Worm (Caenorhabditis elegans) whole organism, L4 larva: ENCODE data around the gene C31G12.4.
A peak's percentile ranks its signal among the peaks of the same experiment; 100 is the strongest.

Experiments
- D1046.2 ChIP-seq: fragments of 200-800 bp; sonication (Bioruptor generic); IDR thresholded peaks from 2 replicates; pipeline ENCODE4 v1.3.6; 2022; ENCODE audit warnings: missing genetic modification characterization, missing compliant biosample characterization
- F10B5.3 ChIP-seq: sonication (generic microtip); optimal IDR thresholded peaks from 2 replicates; lab custom pipeline; 2016; ENCODE audit warnings: mild to moderate bottlenecking, missing genetic modification characterization, missing compliant biosample characterization
- Y105C5A.15 ChIP-seq: fragments of 200-800 bp; sonication (Bioruptor generic); IDR thresholded peaks from 2 replicates; pipeline ENCODE4 v1.3.6; 2022; ENCODE audit warnings: missing genetic modification characterization, missing compliant biosample characterization
- Y48G9A.11 ChIP-seq: fragments of 200-800 bp; sonication (Bioruptor generic); IDR thresholded peaks from 2 replicates; pipeline ENCODE4 v1.3.6; 2022; ENCODE audit warnings: missing genetic modification reagents, missing genetic modification characterization, missing compliant biosample characterization
- ZK337.2 ChIP-seq: fragments of 200-800 bp; sonication (Bioruptor generic); IDR thresholded peaks from 2 replicates; pipeline ENCODE4 v1.3.6; 2022; ENCODE audit warnings: missing genetic modification reagents, missing genetic modification characterization, missing compliant biosample characterization
- ZK546.5 ChIP-seq, 2 experiments: sonication (generic microtip); optimal IDR thresholded peaks; 2 replicates each; lab custom pipeline; 2017; ENCODE audit warnings: missing biosample characterization in 2 of 2, missing genetic modification characterization in 2 of 2
- aly-2 ChIP-seq: sonication (generic microtip); optimal IDR thresholded peaks from 2 replicates; lab custom pipeline; 2018; ENCODE audit warnings: missing biosample characterization, missing genetic modification characterization
- attf-4 ChIP-seq: sonication (generic microtip); optimal IDR thresholded peaks from 3 replicates; lab custom pipeline; 2017; ENCODE audit warnings: missing biosample characterization, missing genetic modification characterization
- ceh-20 ChIP-seq: fragments of 200-800 bp; sonication (Bioruptor generic); IDR thresholded peaks from 2 replicates; pipeline ENCODE4 v1.3.6; 2022; ENCODE audit warnings: missing genetic modification reagents, missing genetic modification characterization, missing compliant biosample characterization
- ces-1 ChIP-seq: fragments of 150-350 bp; sonication (generic microtip); optimal IDR thresholded peaks from 4 replicates; lab custom pipeline; 2014; ENCODE audit warnings: missing biosample characterization, missing genetic modification reagents, missing genetic modification characterization
- daf-16 ChIP-seq, 3 experiments: sonication (generic microtip); optimal IDR thresholded peaks; 2 replicates each; lab custom pipeline; 2016 to 2017; ENCODE audit warnings: missing genetic modification characterization in 3 of 3, missing genetic modification reagents in 3 of 3, mild to moderate bottlenecking in 2 of 3, missing compliant biosample characterization in 2 of 3, missing biosample characterization in 1 of 3, moderate library complexity in 1 of 3
- daf-8 ChIP-seq: fragments of 200-800 bp; sonication (Bioruptor generic); IDR thresholded peaks from 2 replicates; pipeline ENCODE4 v1.3.6; 2022; ENCODE audit warnings: missing genetic modification characterization, missing compliant biosample characterization
- dmd-8 ChIP-seq: fragments of 200-800 bp; sonication (Bioruptor generic); IDR thresholded peaks from 2 replicates; pipeline ENCODE4 v1.3.6; 2022; ENCODE audit warnings: missing genetic modification characterization, missing compliant biosample characterization
- dpl-1 ChIP-seq: fragments of 150-350 bp; optimal IDR thresholded peaks from 2 replicates; lab custom pipeline; 2014; ENCODE audit warnings: missing biosample characterization, missing genetic modification reagents, missing genetic modification characterization
- dve-1 ChIP-seq: sonication (generic microtip); optimal IDR thresholded peaks from 2 replicates; lab custom pipeline; 2017; ENCODE audit warnings: antibody characterized with exemption, mild to moderate bottlenecking, missing genetic modification characterization, missing compliant biosample characterization; ENCODE audit not compliant: insufficient read depth
- egl-27 ChIP-seq: sonication (generic microtip); optimal IDR thresholded peaks from 3 replicates; lab custom pipeline; 2017; ENCODE audit warnings: missing biosample characterization, missing genetic modification reagents, missing genetic modification characterization
- egl-43 ChIP-seq: fragments of 200-800 bp; sonication (Bioruptor generic); IDR thresholded peaks from 2 replicates; pipeline ENCODE4 v1.3.6; 2022; ENCODE audit warnings: missing genetic modification reagents, missing genetic modification characterization, missing compliant biosample characterization
- hlh-11 ChIP-seq: fragments of 200-800 bp; sonication (Bioruptor generic); optimal IDR thresholded peaks from 2 replicates; lab custom pipeline; 2018; ENCODE audit warnings: mild to moderate bottlenecking, missing genetic modification characterization, missing compliant biosample characterization
- lin-1 ChIP-seq: fragments of 200-800 bp; sonication (Bioruptor generic); IDR thresholded peaks from 2 replicates; pipeline ENCODE4 v1.3.6; 2022; ENCODE audit warnings: missing genetic modification reagents, missing genetic modification characterization, missing compliant biosample characterization
- madf-9 ChIP-seq: fragments of 200-800 bp; sonication (Bioruptor generic); conservative IDR thresholded peaks from 2 replicates; pipeline ENCODE4 v1.3.6; 2022; ENCODE audit warnings: missing genetic modification reagents, missing genetic modification characterization, missing compliant biosample characterization
- mes-2 ChIP-seq: sonication (generic microtip); optimal IDR thresholded peaks from 2 replicates; lab custom pipeline; 2016; ENCODE audit warnings: missing genotype, mild to moderate bottlenecking, missing genetic modification characterization, missing compliant biosample characterization; ENCODE audit not compliant: poor library complexity, severe bottlenecking
- mxl-3 ChIP-seq: fragments of 200-800 bp; sonication (Bioruptor generic); optimal IDR thresholded peaks from 2 replicates; lab custom pipeline; 2018; ENCODE audit warnings: mild to moderate bottlenecking, missing genetic modification characterization, missing compliant biosample characterization
- nhr-10 ChIP-seq: fragments of 150-350 bp; optimal IDR thresholded peaks from 2 replicates; lab custom pipeline; 2014; ENCODE audit warnings: missing biosample characterization, missing genetic modification characterization
- nhr-25 ChIP-seq: sonication (generic microtip); optimal IDR thresholded peaks from 2 replicates; lab custom pipeline; 2017; ENCODE audit warnings: missing genetic modification characterization, mild to moderate bottlenecking, missing compliant biosample characterization, antibody characterized with exemption, moderate library complexity, borderline replicate concordance; ENCODE audit not compliant: insufficient read depth
- nhr-28 ChIP-seq: fragments of 150-350 bp; optimal IDR thresholded peaks from 2 replicates; lab custom pipeline; 2014; ENCODE audit warnings: missing biosample characterization, missing genetic modification characterization
- nhr-42 ChIP-seq: fragments of 200-800 bp; sonication (Bioruptor generic); IDR thresholded peaks from 2 replicates; pipeline ENCODE4 v1.3.6; 2022; ENCODE audit warnings: missing genetic modification characterization, missing compliant biosample characterization
- nhr-77 ChIP-seq: fragments of 150-350 bp; optimal IDR thresholded peaks from 2 replicates; lab custom pipeline; 2014; ENCODE audit warnings: missing biosample characterization, missing genetic modification characterization
- php-3 ChIP-seq: fragments of 200-800 bp; sonication (Bioruptor generic); IDR thresholded peaks from 2 replicates; pipeline ENCODE4 v1.3.6; 2022; ENCODE audit warnings: missing genetic modification reagents, missing genetic modification characterization, missing compliant biosample characterization
- pqm-1 ChIP-seq: sonication (generic microtip); optimal IDR thresholded peaks from 2 replicates; lab custom pipeline; 2017; ENCODE audit warnings: missing biosample characterization, missing genetic modification characterization
- saeg-2 ChIP-seq: fragments of 200-800 bp; sonication (Bioruptor generic); IDR thresholded peaks from 2 replicates; pipeline ENCODE4 v1.3.6; 2022; ENCODE audit warnings: missing genetic modification reagents, missing genetic modification characterization, missing compliant biosample characterization
- set-16 ChIP-seq: fragments of 200-800 bp; sonication (Bioruptor generic); IDR thresholded peaks from 2 replicates; pipeline ENCODE4 v1.3.6; 2022; ENCODE audit warnings: missing genetic modification reagents, missing genetic modification characterization, missing compliant biosample characterization
- skn-1 ChIP-seq: fragments of 150-350 bp; optimal IDR thresholded peaks from 2 replicates; lab custom pipeline; 2014; ENCODE audit warnings: missing biosample characterization, missing genetic modification characterization
- unc-130 ChIP-seq: sonication (generic microtip); optimal IDR thresholded peaks from 2 replicates; lab custom pipeline; 2016; ENCODE audit warnings: missing genetic modification reagents, missing genetic modification characterization, missing compliant biosample characterization
- unc-62 ChIP-seq, 3 experiments: fragments of 150-350 bp in 1 of 3; sonication (generic microtip); optimal IDR thresholded peaks in 2 of 3; peaks in 1 of 3; 1 replicate in 1 of 3; 2 replicates in 2 of 3; lab custom pipeline; 2014 to 2017; ENCODE audit warnings: missing biosample characterization in 3 of 3, missing genetic modification characterization in 3 of 3, missing genetic modification reagents in 3 of 3, missing genotype in 1 of 3
- zfp-2 ChIP-seq: sonication (generic microtip); optimal IDR thresholded peaks from 2 replicates; lab custom pipeline; 2016; ENCODE audit warnings: mild to moderate bottlenecking, missing genetic modification characterization, missing compliant biosample characterization
- zip-2 ChIP-seq: fragments of 150-350 bp; optimal IDR thresholded peaks from 2 replicates; lab custom pipeline; 2014; ENCODE audit warnings: missing biosample characterization, missing genetic modification characterization

Gene C31G12.4

ce11 chrV:18158172-18158571 is 20.4 kb downstream of the C31G12.4 start:
- TF ChIP-seq unc-62 (GFP tag; optimal IDR thresholded peaks at IDR 0.05 in 1 of 2; lab: Kevin White, UChicago) (peak in 1 of 2 experiments; percentile 97), unc-62 (tag; optimal IDR thresholded peaks at IDR 0.05; lab: Kevin White, UChicago) (no peak), hlh-11 (tag; lab: Kevin White, UChicago) (no peak)
- TF ChIP-seq, all 104 proteins: peak for 1

DNA sequence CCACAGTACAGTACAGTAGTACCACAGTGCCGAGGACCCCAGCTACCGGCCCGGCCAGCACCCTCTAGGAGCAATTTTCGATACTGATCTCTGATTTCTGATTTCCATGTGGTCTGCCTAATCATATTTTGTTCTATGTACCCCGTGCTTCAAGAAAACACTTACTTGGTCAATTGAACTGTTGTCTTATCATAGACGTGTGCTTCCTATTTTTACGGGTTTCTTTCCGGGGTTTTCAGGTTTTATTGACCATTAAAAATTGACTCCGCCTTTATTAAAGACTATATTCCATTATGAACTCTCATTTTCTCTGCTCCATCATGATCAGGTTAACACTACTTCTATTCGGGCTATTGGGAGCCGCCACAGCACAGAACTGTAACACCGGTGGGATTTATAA is 20.9 kb downstream of the C31G12.4 start, which contains the start of gene clec-48:
Gene clec-48, plus strand, starts transcription at position 320 of the 400 bp plus-strand sequence.
- peak; percentile 95 for TF ChIP-seq php-3
- TF ChIP-seq nhr-28 (tag; lab: Kevin White, UChicago): peak; percentile 41
- no peak for TF ChIP-seq Y105C5A.15 (GFP tag; lab: Robert Waterston, UW)
- no peak for TF ChIP-seq daf-16 (GFP tag; optimal IDR thresholded peaks at IDR 0.05; lab: Kevin White, UChicago)
- peak; percentile 69 for TF ChIP-seq daf-16 (tag; optimal IDR thresholded peaks at IDR 0.05; lab: Kevin White, UChicago)
- TF ChIP-seq dve-1 (tag; lab: Kevin White, UChicago): peak; percentile 49
- no peak for TF ChIP-seq ZK337.2 (GFP tag; lab: Robert Waterston, UW)

DNA sequence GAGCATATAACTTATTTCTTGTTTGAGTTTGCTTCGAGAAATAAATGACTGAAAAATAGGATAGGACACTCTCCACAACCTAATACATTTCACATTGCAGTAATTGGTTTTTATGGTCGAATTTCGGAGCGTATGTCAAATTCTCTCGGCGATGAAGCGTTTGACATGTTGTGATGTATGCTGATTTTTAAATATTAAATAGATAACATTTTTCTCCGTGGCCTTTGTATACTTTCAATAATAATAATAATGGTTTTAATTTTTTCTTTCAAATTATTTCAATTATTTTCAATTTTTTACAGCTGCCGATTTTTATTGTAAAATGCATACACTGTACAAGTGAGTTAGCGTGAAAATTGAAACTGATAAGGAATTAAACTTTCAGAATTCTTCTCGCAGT is 32.5 kb downstream of the C31G12.4 start, which contains the start of gene C14A6.3:
Gene C14A6.3, plus strand, starts transcription at position 301 of the 400 bp plus-strand sequence.
- TF ChIP-seq ZK546.5 (tag; optimal IDR thresholded peaks at IDR 0.05; lab: Kevin White, UChicago) (no peak), pqm-1 (peak; percentile 39)

DNA sequence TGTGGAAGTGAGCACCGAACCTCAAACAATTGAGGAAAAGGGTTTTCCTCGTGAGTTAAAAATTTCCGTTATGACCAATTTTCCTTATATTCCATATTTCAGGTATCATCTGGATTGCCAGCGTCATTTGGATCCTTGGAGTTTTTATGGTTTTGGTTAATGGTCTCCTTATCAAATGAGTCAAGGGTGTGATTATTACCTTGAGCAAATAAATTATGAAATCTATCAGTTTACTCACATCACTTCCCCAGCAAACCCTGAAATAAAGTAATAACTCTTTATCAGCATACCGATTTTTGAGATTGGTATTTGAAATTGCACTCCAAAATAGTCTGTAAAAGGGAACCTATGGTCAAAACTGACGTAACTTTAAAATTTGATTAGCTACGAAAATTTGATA is 34.1 kb downstream of the C31G12.4 start:
- peak; percentile 31 for TF ChIP-seq pqm-1
- no peak for TF ChIP-seq daf-16 (GFP tag; optimal IDR thresholded peaks at IDR 0.05; lab: Kevin White, UChicago)
- peak; percentile 0 for TF ChIP-seq daf-16 (tag; optimal IDR thresholded peaks at IDR 0.05; lab: Kevin White, UChicago)
- TF ChIP-seq madf-9 (GFP tag; lab: Robert Waterston, UW): no peak
- peak; percentile 50; the same call in 1 of the 2 replicates for TF ChIP-seq php-3

DNA sequence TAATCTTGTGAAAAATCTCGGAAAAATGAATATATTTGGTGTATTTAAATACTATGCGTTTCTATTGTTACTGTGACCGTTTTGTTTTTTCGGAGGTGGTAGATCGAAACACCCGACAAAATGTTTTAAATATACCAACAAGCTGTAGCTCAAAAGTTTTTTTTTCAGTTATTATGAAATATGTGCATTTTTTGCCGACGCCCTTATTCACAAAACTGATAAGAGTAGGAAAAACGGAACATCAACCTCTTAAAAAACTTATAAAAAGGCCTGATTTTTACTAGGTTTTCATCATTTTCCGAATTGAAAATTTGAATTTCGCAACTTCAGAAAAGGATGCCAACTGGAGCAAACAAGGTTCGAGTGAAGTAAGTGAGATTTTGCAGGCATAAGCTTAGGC is 35.1 kb downstream of the C31G12.4 start, which contains the start of gene Y37H2A.14:
Gene Y37H2A.14, plus strand, starts transcription at position 301 of the 400 bp plus-strand sequence.
- TF ChIP-seq pqm-1 (peak; percentile 22), nhr-77 (no peak)
- TF ChIP-seq, all 104 proteins: peak for 1

ce11 chrV:18142549-18142948 is 36.0 kb downstream of the C31G12.4 start, which contains the start of gene Y37H2A.13:
Gene Y37H2A.13 (plus strand): TSS chrV:18142849.
- TF ChIP-seq F10B5.3 (tag; lab: Kevin White, UChicago): no peak
- no peak for TF ChIP-seq saeg-2
- no peak for TF ChIP-seq egl-27 (tag; lab: Kevin White, UChicago)
- TF ChIP-seq mxl-3 (GFP tag; lab: Kevin White, UChicago): no peak
- no peak for TF ChIP-seq unc-62 (GFP tag; optimal IDR thresholded peaks at IDR 0.05 in 1 of 2; lab: Kevin White, UChicago)
- no peak for TF ChIP-seq unc-62 (tag; optimal IDR thresholded peaks at IDR 0.05; lab: Kevin White, UChicago)
- no peak for TF ChIP-seq skn-1
- TF ChIP-seq unc-130: no peak
- no peak for TF ChIP-seq dpl-1
- TF ChIP-seq dve-1 (tag; lab: Kevin White, UChicago): no peak
- TF ChIP-seq aly-2 (tag; lab: Kevin White, UChicago): no peak
- TF ChIP-seq nhr-42 (GFP tag; lab: Robert Waterston, UW): no peak
- no peak for TF ChIP-seq set-16
- TF ChIP-seq D1046.2 (GFP tag; lab: Robert Waterston, UW): no peak
- TF ChIP-seq zfp-2 (tag; lab: Kevin White, UChicago): no peak
- no peak for TF ChIP-seq zip-2 (tag; lab: Kevin White, UChicago)

- TF ChIP-seq Y48G9A.11 (GFP tag; lab: Robert Waterston, UW) (no peak), lin-1 (no peak), daf-8 (no peak), ces-1 (GFP tag; lab: Kevin White, UChicago) (no peak), egl-43 (no peak), pqm-1 (no peak), dmd-8 (GFP tag; lab: Robert Waterston, UW) (no peak), attf-4 (no peak), nhr-25 (no peak), ceh-20 (GFP tag; lab: Robert Waterston, UW) (no peak), nhr-10 (no peak), mes-2 (tag; lab: Kevin White, UChicago) (no peak)
These were observed 37.4 kb downstream of the C31G12.4 start, which contains the start of gene Y37H2A.11 for ce11 chrV:18141161-18141560. Gene Y37H2A.11 (plus strand): TSS chrV:18141461.
